Fruit fly (Drosophila melanogaster): Measurements from ENCODE around the gene RabGGTb.
A peak's percentile ranks its signal among the peaks of the same experiment; 100 is the strongest.

Gene RabGGTb

dm6 chr2L:2874542-2875194, 4.2 kb upstream of the RabGGTb start, which contains the start of gene CG8814:
Gene CG8814 (plus strand): TSS chr2L:2874890.
- TF ChIP-seq Rel (GFP tag; optimal IDR thresholded peaks at IDR 0.05) (peak; percentile 71), Rel (tag; optimal IDR thresholded peaks at IDR 0.05) (peak; percentile 88), dsf (GFP tag; optimal IDR thresholded peaks at IDR 0.05; ENCODE audit: borderline replicate concordance) (peak; percentile 46), OdsH (GFP tag; optimal IDR thresholded peaks at IDR 0.05) (peak; percentile 51), Vsx2 (GFP tag; optimal IDR thresholded peaks at IDR 0.05; ENCODE audit: partially characterized antibody) (no peak), CG32264 (GFP tag; optimal IDR thresholded peaks at IDR 0.05) (no peak), jim (GFP tag; optimal IDR thresholded peaks at IDR 0.05) (no peak), HLH106 (tag; optimal IDR thresholded peaks at IDR 0.05) (peak; percentile 74), foxo (GFP tag; optimal IDR thresholded peaks at IDR 0.05) (peak in 1 of 2 experiments; percentile 78), GATAd (GFP tag; optimal IDR thresholded peaks at IDR 0.05) (no peak), usp (GFP tag; optimal IDR thresholded peaks at IDR 0.05) (no peak), Dif (GFP tag; optimal IDR thresholded peaks at IDR 0.05; ENCODE audit: partially characterized antibody) (peak; percentile 31), Dfd (GFP tag; optimal IDR thresholded peaks at IDR 0.05) (no peak), rgr (GFP tag; optimal IDR thresholded peaks at IDR 0.05) (peak; percentile 58), sage (GFP tag; optimal IDR thresholded peaks at IDR 0.05) (peak; percentile 42), br (GFP tag; optimal IDR thresholded peaks at IDR 0.05) (peak; percentile 23), h (GFP tag; optimal IDR thresholded peaks at IDR 0.05) (peak; percentile 57), psq (GFP tag; optimal IDR thresholded peaks at IDR 0.05) (peak; percentile 68), lola (GFP tag; optimal IDR thresholded peaks at IDR 0.05) (no peak), pan (optimal IDR thresholded peaks at IDR 0.05) (no peak), Abd-B (GFP tag; optimal IDR thresholded peaks at IDR 0.05) (no peak), ey (GFP tag; optimal IDR thresholded peaks at IDR 0.05) (peak; percentile 51), N (GFP tag; optimal IDR thresholded peaks at IDR 0.05) (no peak), woc (GFP tag; optimal IDR thresholded peaks at IDR 0.05) (peak; percentile 76), sv (GFP tag; optimal IDR thresholded peaks at IDR 0.05) (peak; percentile 43), CG9705 (GFP tag; optimal IDR thresholded peaks at IDR 0.05) (peak; percentile 28), Myc (optimal IDR thresholded peaks at IDR 0.05) (no peak), Sp1 (GFP tag; optimal IDR thresholded peaks at IDR 0.05) (peak; percentile 48), Hr83 (GFP tag; optimal IDR thresholded peaks at IDR 0.05; ENCODE audit: poor library complexity, severe bottlenecking) (peak; percentile 47), Hr78 (GFP tag; optimal IDR thresholded peaks at IDR 0.05) (no peak), fru (GFP tag; optimal IDR thresholded peaks at IDR 0.05) (peak; percentile 64), CrebA (GFP tag; optimal IDR thresholded peaks at IDR 0.05; ENCODE audit: borderline replicate concordance) (no peak), Mio (GFP tag; optimal IDR thresholded peaks at IDR 0.05) (no peak), dl (GFP tag; optimal IDR thresholded peaks at IDR 0.05; ENCODE audit: insufficient read depth in 1 of 2, partially characterized antibody in 2 of 2) (peak in 1 of 2 experiments; percentile 31), Jra (GFP tag; optimal IDR thresholded peaks at IDR 0.05) (peak; percentile 42), tai (GFP tag; optimal IDR thresholded peaks at IDR 0.05) (no peak), brk (GFP tag; optimal IDR thresholded peaks at IDR 0.05) (peak; percentile 68), Hnf4 (GFP tag; optimal IDR thresholded peaks at IDR 0.05) (peak; percentile 88), dmrt93B (GFP tag; optimal IDR thresholded peaks at IDR 0.05) (peak; percentile 68)

dm6 chr2L:2878188-2878587, 724 bp upstream of the RabGGTb start, which contains the start of the genes Prx6a and Sbat:
Gene Prx6a (minus strand): TSS chr2L:2878232.
Gene Sbat (plus strand): TSS chr2L:2878344.
- TF ChIP-seq tai (GFP tag; optimal IDR thresholded peaks at IDR 0.05), result no peak
- TF ChIP-seq Dif (GFP tag; optimal IDR thresholded peaks at IDR 0.05; ENCODE audit: partially characterized antibody), result no peak
- TF ChIP-seq Rel (GFP tag; optimal IDR thresholded peaks at IDR 0.05), result no peak
- peak; percentile 63 for TF ChIP-seq Rel (tag; optimal IDR thresholded peaks at IDR 0.05)
- no peak for TF ChIP-seq usp (GFP tag; optimal IDR thresholded peaks at IDR 0.05)
- no peak for TF ChIP-seq N (GFP tag; optimal IDR thresholded peaks at IDR 0.05)
- no peak for TF ChIP-seq Abd-B (GFP tag; optimal IDR thresholded peaks at IDR 0.05)
- TF ChIP-seq CrebA (GFP tag; optimal IDR thresholded peaks at IDR 0.05; ENCODE audit: borderline replicate concordance), result no peak
- no peak for TF ChIP-seq Hr78 (GFP tag; optimal IDR thresholded peaks at IDR 0.05)
- TF ChIP-seq rgr (GFP tag; optimal IDR thresholded peaks at IDR 0.05), result peak; percentile 79
- peak; percentile 26 for TF ChIP-seq psq (GFP tag; optimal IDR thresholded peaks at IDR 0.05)
- TF ChIP-seq woc (GFP tag; optimal IDR thresholded peaks at IDR 0.05), result peak; percentile 86
- no peak for TF ChIP-seq dsf (GFP tag; optimal IDR thresholded peaks at IDR 0.05; ENCODE audit: borderline replicate concordance)
- TF ChIP-seq fru (GFP tag; optimal IDR thresholded peaks at IDR 0.05), result peak; percentile 77
- peak; percentile 90 for TF ChIP-seq HLH106 (tag; optimal IDR thresholded peaks at IDR 0.05)
- TF ChIP-seq Jra (GFP tag; optimal IDR thresholded peaks at IDR 0.05), result peak; percentile 49
- TF ChIP-seq Vsx2 (GFP tag; optimal IDR thresholded peaks at IDR 0.05; ENCODE audit: partially characterized antibody), result no peak
- TF ChIP-seq Dfd (GFP tag; optimal IDR thresholded peaks at IDR 0.05), result no peak
- no peak for TF ChIP-seq sage (GFP tag; optimal IDR thresholded peaks at IDR 0.05)
- no peak for TF ChIP-seq Hr83 (GFP tag; optimal IDR thresholded peaks at IDR 0.05; ENCODE audit: poor library complexity, severe bottlenecking)
- peak; percentile 50 for TF ChIP-seq OdsH (GFP tag; optimal IDR thresholded peaks at IDR 0.05)
- peak; percentile 83 for TF ChIP-seq CG9705 (GFP tag; optimal IDR thresholded peaks at IDR 0.05)
- TF ChIP-seq ey (GFP tag; optimal IDR thresholded peaks at IDR 0.05), result peak; percentile 74
- peak; percentile 70 for TF ChIP-seq Hnf4 (GFP tag; optimal IDR thresholded peaks at IDR 0.05)
- no peak for TF ChIP-seq pan (optimal IDR thresholded peaks at IDR 0.05)
- peak; percentile 4 for TF ChIP-seq Myc (optimal IDR thresholded peaks at IDR 0.05)
- no peak for TF ChIP-seq Mio (GFP tag; optimal IDR thresholded peaks at IDR 0.05)
- no peak for TF ChIP-seq sv (GFP tag; optimal IDR thresholded peaks at IDR 0.05)
- no peak for TF ChIP-seq lola (GFP tag; optimal IDR thresholded peaks at IDR 0.05)
- TF ChIP-seq GATAd (GFP tag; optimal IDR thresholded peaks at IDR 0.05), result no peak
- peak; percentile 59 for TF ChIP-seq dmrt93B (GFP tag; optimal IDR thresholded peaks at IDR 0.05)
- TF ChIP-seq jim (GFP tag; optimal IDR thresholded peaks at IDR 0.05), result no peak
- TF ChIP-seq foxo (GFP tag; optimal IDR thresholded peaks at IDR 0.05), result peak in 1 of 2 experiments; percentile 73
- peak; percentile 70 for TF ChIP-seq br (GFP tag; optimal IDR thresholded peaks at IDR 0.05)
- no peak for TF ChIP-seq brk (GFP tag; optimal IDR thresholded peaks at IDR 0.05)
- TF ChIP-seq h (GFP tag; optimal IDR thresholded peaks at IDR 0.05), result peak; percentile 81
- TF ChIP-seq Sp1 (GFP tag; optimal IDR thresholded peaks at IDR 0.05), result peak; percentile 76
